Worm (Caenorhabditis elegans) whole organism, L1 larva: ENCODE data around the gene R02F2.8.

Experiments used
- egl-13 ChIP-seq: sonication (generic microtip); optimal IDR thresholded peaks from 2 replicates; lab custom pipeline; 2016; ENCODE audit warnings: missing genotype, missing genetic modification reagents, missing genetic modification characterization, missing compliant biosample characterization
- irx-1 ChIP-seq: sonication (generic microtip); optimal IDR thresholded peaks from 2 replicates; lab custom pipeline; 2016; ENCODE audit warnings: missing genetic modification characterization, missing compliant biosample characterization
- mdl-1 ChIP-seq, 2 experiments: fragments of 150-350 bp; optimal IDR thresholded peaks; 2 replicates each; lab custom pipeline; 2014 to 2017; ENCODE audit warnings: missing biosample characterization in 2 of 2, missing genetic modification characterization in 2 of 2, inconsistent platforms in 1 of 2
- nhr-11 ChIP-seq: fragments of 150-350 bp; optimal IDR thresholded peaks from 2 replicates; lab custom pipeline; 2014; ENCODE audit warnings: missing biosample characterization, missing genetic modification characterization
- nhr-20 ChIP-seq: sonication (generic microtip); optimal IDR thresholded peaks from 2 replicates; lab custom pipeline; 2016; ENCODE audit warnings: mild to moderate bottlenecking, missing genetic modification characterization, missing compliant biosample characterization
- nhr-237 ChIP-seq: fragments of 150-350 bp; optimal IDR thresholded peaks from 2 replicates; lab custom pipeline; 2014; ENCODE audit warnings: missing biosample characterization, missing genetic modification characterization
- nhr-90 ChIP-seq: sonication (generic microtip); optimal IDR thresholded peaks from 2 replicates; lab custom pipeline; 2016; ENCODE audit warnings: mild to moderate bottlenecking, missing genetic modification characterization, missing compliant biosample characterization; ENCODE audit not compliant: poor library complexity
- unc-62 ChIP-seq: fragments of 150-350 bp; optimal IDR thresholded peaks from 2 replicates; lab custom pipeline; 2014; ENCODE audit warnings: missing biosample characterization, missing genetic modification reagents, missing genetic modification characterization

DNA sequence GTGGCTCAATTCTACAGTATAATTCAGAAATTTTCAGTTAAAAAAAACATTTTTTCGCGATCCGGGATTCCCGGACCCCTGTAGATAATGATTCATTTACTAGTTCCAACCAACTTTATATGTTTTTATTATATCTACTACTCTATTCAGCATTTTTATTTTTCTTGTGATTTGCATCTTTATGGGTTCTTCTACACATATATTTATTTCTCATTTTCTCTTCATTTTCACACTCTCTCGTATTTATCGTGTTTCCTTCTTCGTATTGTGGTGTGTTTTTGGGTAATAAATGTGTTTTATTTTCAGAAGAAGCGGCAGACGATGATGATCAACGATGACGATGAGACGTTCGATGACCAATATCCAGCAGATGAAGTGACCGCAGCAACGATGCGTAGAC is 31.0 kb downstream of the R02F2.8 start, which contains the start of gene F48E8.2:
- TF ChIP-seq nhr-11 (tag; lab: Kevin White, UChicago) (no peak), mdl-1 (tag; optimal IDR thresholded peaks at IDR 0.05; lab: Kevin White, UChicago) (no peak), irx-1 (tag; lab: Kevin White, UChicago) (no peak), egl-13 (tag; lab: Kevin White, UChicago) (no peak), nhr-90 (tag; lab: Kevin White, UChicago) (no peak), nhr-20 (tag; lab: Kevin White, UChicago) (no peak), nhr-237 (tag; lab: Kevin White, UChicago) (no peak), unc-62 (GFP tag; lab: Kevin White, UChicago) (no peak)
